Worm (Caenorhabditis elegans) whole organism, L2 larva: ENCODE measurements around the gene irld-66.

Experiments used
- lin-39 ChIP-seq: fragments of 150-350 bp; optimal IDR thresholded peaks from 2 replicates; lab custom pipeline; 2014; ENCODE audit warnings: missing biosample characterization, missing genetic modification reagents, missing genetic modification characterization
- mbf-1 ChIP-seq: sonication (generic microtip); optimal IDR thresholded peaks from 2 replicates; lab custom pipeline; 2017; ENCODE audit warnings: missing biosample characterization, missing genetic modification characterization
- nhr-6 ChIP-seq: fragments of 150-350 bp; optimal IDR thresholded peaks from 2 replicates; lab custom pipeline; 2014; ENCODE audit warnings: missing biosample characterization, missing genetic modification characterization
- sem-4 ChIP-seq: fragments of 150-350 bp; optimal IDR thresholded peaks from 2 replicates; lab custom pipeline; 2014; ENCODE audit warnings: missing biosample characterization, missing genetic modification reagents, missing genetic modification characterization
- skn-1 ChIP-seq: sonication (generic microtip); optimal IDR thresholded peaks from 2 replicates; lab custom pipeline; 2017; ENCODE audit warnings: missing biosample characterization, missing genetic modification characterization
- sma-9 ChIP-seq, 2 experiments: fragments of 150-350 bp in 1 of 2; sonication (generic microtip) in 1 of 2; optimal IDR thresholded peaks; 2 replicates each; lab custom pipeline; 2014 to 2016; ENCODE audit warnings: missing genetic modification characterization in 2 of 2, mild to moderate bottlenecking in 1 of 2, missing biosample characterization in 1 of 2, missing compliant biosample characterization in 1 of 2, missing genetic modification reagents in 1 of 2, moderate library complexity in 1 of 2
- ztf-11 ChIP-seq: sonication (generic microtip); optimal IDR thresholded peaks from 2 replicates; lab custom pipeline; 2017; ENCODE audit warnings: missing biosample characterization, missing genetic modification characterization

DNA sequence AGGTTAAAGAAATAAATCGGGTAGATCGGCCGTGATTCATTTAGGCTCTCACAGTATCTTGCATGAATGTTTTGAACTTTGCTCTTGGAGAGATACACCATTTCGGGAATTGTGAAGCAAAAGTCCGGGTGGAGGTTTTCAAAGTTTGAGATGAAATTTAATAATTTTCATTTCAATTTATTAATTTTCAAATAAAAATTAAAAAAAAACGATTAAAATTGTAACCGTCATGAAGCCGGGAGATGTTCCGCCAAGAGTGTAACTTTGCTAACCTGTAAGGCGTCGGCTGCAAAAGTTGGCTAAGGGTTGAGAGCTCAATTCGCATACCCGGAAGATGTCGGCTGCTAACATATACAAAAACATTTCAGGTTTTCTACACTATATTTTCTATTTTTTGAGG, 6.3 kb downstream of the irld-66 start, which contains the start of gene irld-67:
- no peak for TF ChIP-seq nhr-6 (tag; lab: Kevin White, UChicago)
- TF ChIP-seq skn-1 (tag; lab: Kevin White, UChicago): no peak
- TF ChIP-seq mbf-1: no peak
- TF ChIP-seq ztf-11 (tag; lab: Kevin White, UChicago): no peak
- no peak for TF ChIP-seq sem-4 (tag; lab: Kevin White, UChicago)
- no peak for TF ChIP-seq lin-39
- TF ChIP-seq sma-9 (GFP tag; optimal IDR thresholded peaks at IDR 0.05; lab: Kevin White, UChicago): no peak
- TF ChIP-seq sma-9 (tag; optimal IDR thresholded peaks at IDR 0.05; lab: Kevin White, UChicago): no peak
